Worm (Caenorhabditis elegans) whole organism, L1 larva: ENCODE measurements around the gene F43G6.10.
A peak's percentile ranks its signal among the peaks of the same experiment; 100 is the strongest.

Experiments used
- aha-1 ChIP-seq: fragments of 150-350 bp; optimal IDR thresholded peaks from 2 replicates; lab custom pipeline; 2014; ENCODE audit warnings: missing biosample characterization, missing genetic modification characterization
- ama-1 ChIP-seq: fragments of 150-350 bp; optimal IDR thresholded peaks from 2 replicates; lab custom pipeline; 2014
- ceh-82 ChIP-seq, 3 experiments: fragments of 150-350 bp in 1 of 3; sonication (generic microtip) in 2 of 3; optimal IDR thresholded peaks; 2 replicates each; lab custom pipeline; 2014 to 2017; ENCODE audit warnings: missing biosample characterization in 3 of 3, missing genetic modification characterization in 3 of 3
- fkh-10 ChIP-seq: sonication (generic microtip); optimal IDR thresholded peaks from 2 replicates; lab custom pipeline; 2017; ENCODE audit warnings: missing biosample characterization, missing genetic modification reagents, missing genetic modification characterization
- lin-15B ChIP-seq: fragments of 150-350 bp; sonication (generic microtip); optimal IDR thresholded peaks from 3 replicates; lab custom pipeline; 2014; ENCODE audit warnings: missing biosample characterization, missing genetic modification characterization
- mdl-1 ChIP-seq, 2 experiments: fragments of 150-350 bp; optimal IDR thresholded peaks; 2 replicates each; lab custom pipeline; 2014 to 2017; ENCODE audit warnings: missing biosample characterization in 2 of 2, missing genetic modification characterization in 2 of 2, inconsistent platforms in 1 of 2
- nhr-76 ChIP-seq: sonication (generic microtip); optimal IDR thresholded peaks from 2 replicates; lab custom pipeline; 2017; ENCODE audit warnings: missing biosample characterization, missing genetic modification characterization
- pag-3 ChIP-seq: sonication (generic microtip); optimal IDR thresholded peaks from 2 replicates; lab custom pipeline; 2017; ENCODE audit warnings: missing genetic modification characterization, mild to moderate bottlenecking, missing compliant biosample characterization, antibody characterized with exemption, borderline replicate concordance; ENCODE audit not compliant: insufficient read depth
- snpc-4 ChIP-seq: fragments of 150-350 bp; optimal IDR thresholded peaks from 2 replicates; lab custom pipeline; 2014; ENCODE audit warnings: missing biosample characterization, missing genetic modification characterization
- ztf-11 ChIP-seq, 2 experiments: sonication (generic microtip); optimal IDR thresholded peaks; 2 replicates each; lab custom pipeline; 2016 to 2017; ENCODE audit warnings: missing genetic modification characterization in 2 of 2, missing biosample characterization in 1 of 2, missing compliant biosample characterization in 1 of 2

ce11 chrII:11777893-11778480 is 31.2 kb upstream of the F43G6.10 start, which contains the start of the genes patr-1 and dna-2:
- TF ChIP-seq aha-1 (tag; lab: Kevin White, UChicago) (no peak), ztf-11 (tag; optimal IDR thresholded peaks at IDR 0.05; lab: Kevin White, UChicago) (no peak), ceh-82 (tag; optimal IDR thresholded peaks at IDR 0.05; lab: Kevin White, UChicago) (peak in 2 of 3 experiments; percentile 60 to 79), snpc-4 (tag; lab: Kevin White, UChicago) (peak; percentile 16), nhr-76 (tag; lab: Kevin White, UChicago) (no peak), pag-3 (tag; lab: Kevin White, UChicago) (no peak), ama-1 (lab: Kevin White, UChicago) (no peak), fkh-10 (GFP tag; lab: Kevin White, UChicago) (no peak), mdl-1 (tag; optimal IDR thresholded peaks at IDR 0.05; lab: Kevin White, UChicago) (peak in 1 of 2 experiments; percentile 71), lin-15B (tag; lab: Kevin White, UChicago) (peak; percentile 31)
